Worm (Caenorhabditis elegans) whole organism, young adult: Measurements from ENCODE around the gene ttr-44.

Experiments used
- F23B12.7 ChIP-seq: sonication (generic microtip); optimal IDR thresholded peaks from 2 replicates; lab custom pipeline; 2017; ENCODE audit warnings: missing genetic modification characterization, mild to moderate bottlenecking, missing compliant biosample characterization, antibody characterized with exemption, moderate library complexity; ENCODE audit not compliant: insufficient read depth
- nfya-1 ChIP-seq: sonication (generic microtip); optimal IDR thresholded peaks from 2 replicates; lab custom pipeline; 2017; ENCODE audit warnings: antibody characterized with exemption, missing compliant biosample characterization, missing genetic modification characterization, borderline replicate concordance; ENCODE audit not compliant: insufficient read depth
- pha-4 ChIP-seq: fragments of 150-350 bp; sonication (generic microtip); optimal IDR thresholded peaks from 2 replicates; lab custom pipeline; 2014; ENCODE audit warnings: missing biosample characterization, missing genetic modification reagents, missing genetic modification characterization
- sea-2 ChIP-seq: fragments of 200-800 bp; sonication (Bioruptor generic); IDR thresholded peaks from 2 replicates; pipeline ENCODE4 v1.3.6; 2022; ENCODE audit warnings: missing genetic modification characterization, missing compliant biosample characterization

- TF ChIP-seq pha-4 (no peak), sea-2 (no peak), nfya-1 (tag; lab: Kevin White, UChicago) (no peak), F23B12.7 (tag; lab: Kevin White, UChicago) (no peak)
Measured at ce11 chrV:13562748-13563147, 32.2 kb upstream of the ttr-44 start.
